Worm (Caenorhabditis elegans) whole organism, L2 larva: Measurements from ENCODE around the gene srh-282.

Experiments used
- C34F6.9 ChIP-seq: fragments of 150-350 bp; optimal IDR thresholded peaks from 2 replicates; lab custom pipeline; 2014; ENCODE audit warnings: missing biosample characterization, missing genetic modification characterization
- F13H6.1 ChIP-seq: sonication (generic microtip); optimal IDR thresholded peaks from 2 replicates; lab custom pipeline; 2016; ENCODE audit warnings: missing genetic modification characterization, missing compliant biosample characterization
- Y55F3AM.14 ChIP-seq: fragments of 200-800 bp; sonication (Bioruptor generic); optimal IDR thresholded peaks from 2 replicates; lab custom pipeline; 2018; ENCODE audit warnings: mild to moderate bottlenecking, missing genetic modification characterization, missing compliant biosample characterization
- ZK546.5 ChIP-seq: sonication (generic microtip); optimal IDR thresholded peaks from 2 replicates; lab custom pipeline; 2017; ENCODE audit warnings: missing biosample characterization, missing genetic modification characterization
- alr-1 ChIP-seq: fragments of 150-350 bp; optimal IDR thresholded peaks from 2 replicates; lab custom pipeline; 2014; ENCODE audit warnings: missing biosample characterization, missing genetic modification characterization
- ama-1 ChIP-seq: fragments of 150-350 bp; optimal IDR thresholded peaks from 2 replicates; lab custom pipeline; 2018; ENCODE audit warnings: inconsistent platforms
- ceh-16 ChIP-seq: fragments of 150-350 bp; optimal IDR thresholded peaks from 2 replicates; lab custom pipeline; 2014; ENCODE audit warnings: missing biosample characterization, missing genetic modification characterization
- ceh-82 ChIP-seq: fragments of 150-350 bp; optimal IDR thresholded peaks from 2 replicates; lab custom pipeline; 2014; ENCODE audit warnings: missing biosample characterization, missing genetic modification characterization
- crh-2 ChIP-seq: sonication (generic microtip); optimal IDR thresholded peaks from 2 replicates; lab custom pipeline; 2017; ENCODE audit warnings: missing biosample characterization, missing genetic modification characterization
- dmd-4 ChIP-seq: sonication (generic microtip); optimal IDR thresholded peaks from 2 replicates; lab custom pipeline; 2017; ENCODE audit warnings: missing biosample characterization, missing genetic modification characterization
- egl-27 ChIP-seq: sonication (generic microtip); optimal IDR thresholded peaks from 3 replicates; lab custom pipeline; 2017; ENCODE audit warnings: missing biosample characterization, missing genetic modification reagents, missing genetic modification characterization
- elt-1 ChIP-seq: fragments of 150-350 bp; optimal IDR thresholded peaks from 2 replicates; lab custom pipeline; 2014; ENCODE audit warnings: missing biosample characterization, missing genetic modification characterization
- fos-1 ChIP-seq: fragments of 150-350 bp; optimal IDR thresholded peaks from 2 replicates; lab custom pipeline; 2014; ENCODE audit warnings: missing biosample characterization, missing genetic modification characterization
- gmeb-1 ChIP-seq: fragments of 150-350 bp; optimal IDR thresholded peaks from 2 replicates; lab custom pipeline; 2014; ENCODE audit warnings: missing biosample characterization, missing genetic modification characterization
- lin-11 ChIP-seq: fragments of 150-350 bp; sonication (generic microtip); optimal IDR thresholded peaks from 2 replicates; lab custom pipeline; 2014; ENCODE audit warnings: missing biosample characterization, missing genetic modification characterization, inconsistent platforms, mixed read lengths
- lin-13 ChIP-seq: fragments of 150-350 bp; optimal IDR thresholded peaks from 2 replicates; lab custom pipeline; 2014; ENCODE audit warnings: missing biosample characterization, missing genetic modification reagents, missing genetic modification characterization
- lin-39 ChIP-seq: fragments of 150-350 bp; optimal IDR thresholded peaks from 2 replicates; lab custom pipeline; 2014; ENCODE audit warnings: missing biosample characterization, missing genetic modification reagents, missing genetic modification characterization
- mab-5 ChIP-seq: fragments of 150-350 bp; optimal IDR thresholded peaks from 2 replicates; lab custom pipeline; 2014; ENCODE audit warnings: missing biosample characterization, missing genetic modification characterization
- mbf-1 ChIP-seq: sonication (generic microtip); optimal IDR thresholded peaks from 2 replicates; lab custom pipeline; 2017; ENCODE audit warnings: missing biosample characterization, missing genetic modification characterization
- mdl-1 ChIP-seq, 2 experiments: fragments of 150-350 bp in 1 of 2; sonication (generic microtip) in 1 of 2; optimal IDR thresholded peaks; 2 replicates each; lab custom pipeline; 2017; ENCODE audit warnings: missing biosample characterization in 2 of 2, missing genetic modification characterization in 2 of 2
- nhr-10 ChIP-seq: sonication (generic microtip); optimal IDR thresholded peaks from 2 replicates; lab custom pipeline; 2017; ENCODE audit warnings: missing biosample characterization, missing genetic modification characterization
- nhr-11 ChIP-seq: fragments of 150-350 bp; optimal IDR thresholded peaks from 2 replicates; lab custom pipeline; 2014; ENCODE audit warnings: missing biosample characterization, missing genetic modification characterization
- nhr-12 ChIP-seq: fragments of 150-350 bp; optimal IDR thresholded peaks from 2 replicates; lab custom pipeline; 2014; ENCODE audit warnings: missing biosample characterization, missing genetic modification characterization
- nhr-129 ChIP-seq: fragments of 150-350 bp; optimal IDR thresholded peaks from 2 replicates; lab custom pipeline; 2014; ENCODE audit warnings: missing biosample characterization, missing genetic modification characterization
- nhr-21 ChIP-seq: fragments of 150-350 bp; optimal IDR thresholded peaks from 2 replicates; lab custom pipeline; 2014; ENCODE audit warnings: missing biosample characterization, missing genetic modification characterization
- nhr-6 ChIP-seq: fragments of 150-350 bp; optimal IDR thresholded peaks from 2 replicates; lab custom pipeline; 2014; ENCODE audit warnings: missing biosample characterization, missing genetic modification characterization
- peb-1 ChIP-seq: fragments of 150-350 bp; optimal IDR thresholded peaks from 2 replicates; lab custom pipeline; 2014; ENCODE audit warnings: missing biosample characterization, missing genetic modification characterization
- sem-4 ChIP-seq: fragments of 150-350 bp; optimal IDR thresholded peaks from 2 replicates; lab custom pipeline; 2014; ENCODE audit warnings: missing biosample characterization, missing genetic modification reagents, missing genetic modification characterization
- sma-3 ChIP-seq: sonication (generic microtip); optimal IDR thresholded peaks from 2 replicates; lab custom pipeline; 2016; ENCODE audit warnings: missing genetic modification reagents, missing genetic modification characterization, missing compliant biosample characterization
- sma-9 ChIP-seq, 2 experiments: fragments of 150-350 bp in 1 of 2; sonication (generic microtip) in 1 of 2; optimal IDR thresholded peaks; 2 replicates each; lab custom pipeline; 2014 to 2016; ENCODE audit warnings: missing genetic modification characterization in 2 of 2, mild to moderate bottlenecking in 1 of 2, missing biosample characterization in 1 of 2, missing compliant biosample characterization in 1 of 2, missing genetic modification reagents in 1 of 2, moderate library complexity in 1 of 2
- unc-39 ChIP-seq: fragments of 150-350 bp; optimal IDR thresholded peaks from 2 replicates; lab custom pipeline; 2014; ENCODE audit warnings: missing biosample characterization, missing genetic modification characterization
- unc-55 ChIP-seq: fragments of 150-350 bp; sonication (generic microtip); optimal IDR thresholded peaks from 3 replicates; lab custom pipeline; 2014; ENCODE audit warnings: missing biosample characterization, missing genetic modification reagents, missing genetic modification characterization
- unc-62 ChIP-seq: fragments of 150-350 bp; optimal IDR thresholded peaks from 2 replicates; lab custom pipeline; 2014; ENCODE audit warnings: missing biosample characterization, missing genetic modification reagents, missing genetic modification characterization
- ztf-1 ChIP-seq: fragments of 200-800 bp; sonication (Bioruptor generic); conservative IDR thresholded peaks from 2 replicates; pipeline ENCODE4 v1.3.6; 2022; ENCODE audit warnings: missing genetic modification characterization, missing compliant biosample characterization
- ztf-11 ChIP-seq: sonication (generic microtip); optimal IDR thresholded peaks from 2 replicates; lab custom pipeline; 2017; ENCODE audit warnings: missing biosample characterization, missing genetic modification characterization
- ztf-4 ChIP-seq: fragments of 150-350 bp; optimal IDR thresholded peaks from 2 replicates; lab custom pipeline; 2014; ENCODE audit warnings: missing biosample characterization, missing genetic modification characterization

srh-282 gene

DNA sequence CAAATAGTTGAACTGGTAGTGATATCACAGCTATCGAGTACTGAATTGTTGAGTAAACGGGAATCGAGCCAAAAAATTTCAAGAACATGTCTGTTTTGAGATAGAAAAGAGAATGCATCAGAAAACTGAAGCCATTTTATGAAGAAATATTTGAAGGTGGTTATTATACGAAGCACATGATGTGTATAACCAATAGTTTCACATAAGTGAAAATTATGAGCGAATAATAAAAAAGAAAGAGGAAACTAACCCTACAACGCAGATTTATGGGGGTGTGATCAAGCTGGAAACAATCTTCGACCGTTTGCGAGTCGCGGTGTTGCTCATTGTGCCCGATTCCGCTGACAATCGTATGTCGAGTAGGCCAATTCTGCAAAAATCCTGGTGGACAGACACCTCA lies at the start of gene srh-282:
srh-282 (minus strand) TSS at position 101 of the 400 bp plus-strand sequence.
- no peak for TF ChIP-seq nhr-10
- TF ChIP-seq gmeb-1 (tag; lab: Kevin White, UChicago) = no peak
- no peak for TF ChIP-seq elt-1 (tag; lab: Kevin White, UChicago)
- TF ChIP-seq ama-1 (lab: Kevin White, UChicago) = no peak
- TF ChIP-seq nhr-12 (tag; lab: Kevin White, UChicago) = no peak
- TF ChIP-seq mab-5 = no peak
- TF ChIP-seq sma-9 (GFP tag; optimal IDR thresholded peaks at IDR 0.05; lab: Kevin White, UChicago) = no peak
- no peak for TF ChIP-seq sma-9 (tag; optimal IDR thresholded peaks at IDR 0.05; lab: Kevin White, UChicago)
- no peak for TF ChIP-seq mbf-1 (tag; lab: Kevin White, UChicago)
- TF ChIP-seq crh-2 = no peak
- no peak for TF ChIP-seq ceh-16 (tag; lab: Kevin White, UChicago)
- no peak for TF ChIP-seq alr-1
- TF ChIP-seq F13H6.1 (tag; lab: Kevin White, UChicago) = no peak
- TF ChIP-seq nhr-129 (tag; lab: Kevin White, UChicago) = no peak
- no peak for TF ChIP-seq ztf-11 (tag; lab: Kevin White, UChicago)
- no peak for TF ChIP-seq ztf-4 (tag; lab: Kevin White, UChicago)
- TF ChIP-seq unc-62 (GFP tag; lab: Kevin White, UChicago) = no peak
- no peak for TF ChIP-seq ZK546.5 (tag; lab: Kevin White, UChicago)
- TF ChIP-seq, all 48 proteins: peak for 0

DNA sequence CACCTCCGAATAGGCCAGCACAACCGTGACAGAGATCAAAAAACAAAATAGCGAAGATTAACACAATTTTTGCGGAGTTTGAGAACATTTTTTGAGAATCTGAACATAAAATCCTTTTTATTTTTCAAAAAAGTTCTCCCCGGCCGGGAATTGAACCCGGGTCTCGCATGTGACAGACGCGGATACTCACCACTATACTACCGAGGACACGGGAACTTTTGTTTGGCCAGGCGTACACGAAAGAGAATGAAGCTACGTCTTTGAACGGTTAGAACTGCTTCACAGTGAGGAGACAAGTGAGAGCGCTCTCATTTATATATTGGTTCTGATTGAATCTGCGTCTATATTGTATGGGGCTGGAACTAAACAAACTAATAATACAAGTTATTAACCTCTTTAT lies 49.3 kb upstream of the srh-282 start, which contains the start of gene grl-26:
grl-26 (minus strand) TSS at position 318 of the 400 bp plus-strand sequence.
- TF ChIP-seq sem-4 (tag; lab: Kevin White, UChicago) (no peak), fos-1 (tag; lab: Kevin White, UChicago) (peak; percentile 45), Y55F3AM.14 (no peak), alr-1 (no peak), lin-11 (tag; lab: Kevin White, UChicago) (peak; percentile 8), mdl-1 (tag; optimal IDR thresholded peaks at IDR 0.05; lab: Kevin White, UChicago) (peak in 1 of 2 experiments; percentile 26), nhr-21 (tag; lab: Kevin White, UChicago) (peak; percentile 19), unc-55 (GFP tag; lab: Kevin White, UChicago) (peak; percentile 55), gmeb-1 (tag; lab: Kevin White, UChicago) (peak; percentile 29), ztf-1 (GFP tag; lab: Robert Waterston, UW) (no peak), crh-2 (peak; percentile 36), peb-1 (tag; lab: Kevin White, UChicago) (no peak), mab-5 (no peak), sma-9 (GFP tag; optimal IDR thresholded peaks at IDR 0.05; lab: Kevin White, UChicago) (peak; percentile 45), sma-9 (tag; optimal IDR thresholded peaks at IDR 0.05; lab: Kevin White, UChicago) (no peak), C34F6.9 (peak; percentile 33), unc-39 (tag; lab: Kevin White, UChicago) (no peak), sma-3 (GFP tag; lab: Kevin White, UChicago) (peak; percentile 54), nhr-11 (no peak), nhr-129 (tag; lab: Kevin White, UChicago) (peak; percentile 60), F13H6.1 (tag; lab: Kevin White, UChicago) (peak; percentile 48), nhr-6 (tag; lab: Kevin White, UChicago) (no peak), lin-13 (GFP tag; lab: Kevin White, UChicago) (peak; percentile 42)

DNA sequence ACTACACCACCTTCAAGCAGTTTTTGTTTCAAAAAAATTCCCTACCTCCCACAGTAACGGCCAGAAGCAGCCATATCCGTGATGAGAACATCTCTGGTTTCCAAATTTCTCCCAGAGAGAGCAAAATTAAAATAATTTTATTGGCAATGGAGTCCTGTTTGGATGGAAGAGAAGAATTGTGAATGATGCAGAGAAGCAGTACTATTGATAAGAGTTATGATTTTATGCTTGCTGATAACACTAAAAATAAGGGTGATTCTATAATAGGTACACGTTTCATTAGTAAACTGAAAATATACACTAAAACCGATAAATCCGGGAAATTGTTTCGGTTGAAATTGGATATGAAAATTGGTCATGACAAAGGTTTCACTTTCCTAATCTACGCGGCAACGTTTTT lies 47.2 kb upstream of the srh-282 start, which contains the start of gene dsc-4:
dsc-4 (minus strand) TSS at position 165 of the 400 bp plus-strand sequence.
- TF ChIP-seq ceh-82 (tag; lab: Kevin White, UChicago) (no peak), C34F6.9 (no peak), Y55F3AM.14 (no peak), fos-1 (tag; lab: Kevin White, UChicago) (peak; percentile 58), dmd-4 (no peak)

DNA sequence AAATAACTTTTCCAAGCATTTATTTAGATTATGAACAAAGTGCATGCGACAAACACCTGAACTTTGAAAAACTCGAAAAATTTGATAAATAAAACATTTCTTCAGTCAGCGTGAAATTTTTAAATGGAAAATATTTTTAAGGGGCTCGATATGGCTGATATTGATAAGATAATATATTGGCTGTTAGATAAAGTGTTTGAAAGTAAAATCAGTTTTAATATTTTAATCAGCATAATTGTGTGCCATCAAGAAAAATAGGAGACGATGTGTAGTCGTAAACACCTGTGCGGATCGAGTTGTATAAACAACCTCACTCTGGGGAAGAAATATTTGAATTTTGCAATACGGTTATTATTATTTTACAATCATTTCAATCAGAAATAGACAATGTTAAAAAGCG lies 46.5 kb upstream of the srh-282 start:
- no peak for TF ChIP-seq nhr-129 (tag; lab: Kevin White, UChicago)
- TF ChIP-seq sem-4 (tag; lab: Kevin White, UChicago) = no peak
- TF ChIP-seq gmeb-1 (tag; lab: Kevin White, UChicago) = no peak
- TF ChIP-seq ceh-82 (tag; lab: Kevin White, UChicago) = no peak
- TF ChIP-seq mdl-1 (tag; optimal IDR thresholded peaks at IDR 0.05; lab: Kevin White, UChicago) = no peak
- no peak for TF ChIP-seq lin-39
- TF ChIP-seq egl-27 (tag; lab: Kevin White, UChicago) = no peak
- TF ChIP-seq, all 48 proteins: peak for 0
